Fruit fly (Drosophila melanogaster) Kc167 (cell line): ENCODE data around the gene dlp.

Experiments
- h ChIP-seq: fragments of >200 bp; optimal IDR thresholded peaks from 3 replicates; lab custom pipeline; 2018; ENCODE audit warnings: missing external identifiers
- insv ChIP-seq: fragments of >200 bp; optimal IDR thresholded peaks from 3 replicates; lab custom pipeline; 2018; ENCODE audit warnings: missing external identifiers
- psq ChIP-seq: fragments of >200 bp; optimal IDR thresholded peaks from 2 replicates; lab custom pipeline; 2017; ENCODE audit warnings: missing external identifiers

dm6 chr3L:14681504-14681903 lies 49.1 kb downstream of the dlp start:
- TF ChIP-seq insv = no peak
- TF ChIP-seq h (lab: Kevin White, UChicago) = no peak
- TF ChIP-seq psq (lab: Kevin White, UChicago) = no peak
